Fruit fly (Drosophila melanogaster) whole organism, embryonic: Measurements from ENCODE around the gene Caf1-55.

ENCODE experiments used
- Adf1 ChIP-seq: fragments of 200-800 bp; sonication (Bioruptor generic); IDR thresholded peaks from 2 replicates; pipeline ENCODE4 v1.3.6; 2022; ENCODE audit warnings: missing biosample characterization, missing genetic modification characterization
- BEAF-32 ChIP-seq: fragments of 200-800 bp; sonication (Bioruptor generic); optimal IDR thresholded peaks from 3 replicates; lab custom pipeline; 2017; ENCODE audit warnings: missing biosample characterization, missing genetic modification characterization, mild to moderate bottlenecking, moderate library complexity, missing genetic modification reagents
- CG10267 ChIP-seq: fragments of 200-800 bp; sonication (Bioruptor generic); optimal IDR thresholded peaks from 2 replicates; lab custom pipeline; 2018; ENCODE audit warnings: missing biosample characterization, mild to moderate bottlenecking, missing genetic modification characterization, moderate library complexity
- CG10462 ChIP-seq: fragments of 200-800 bp; sonication (Bioruptor generic); optimal IDR thresholded peaks from 2 replicates; lab custom pipeline; 2016; ENCODE audit warnings: missing biosample characterization, missing genetic modification characterization
- CG10565 ChIP-seq: fragments of 200-800 bp; sonication (Bioruptor generic); optimal IDR thresholded peaks from 3 replicates; lab custom pipeline; 2016; ENCODE audit warnings: missing biosample characterization, mild to moderate bottlenecking, missing genetic modification characterization
- CG12391 ChIP-seq: fragments of 200-800 bp; sonication (Bioruptor generic); optimal IDR thresholded peaks from 3 replicates; lab custom pipeline; 2018; ENCODE audit warnings: missing biosample characterization, mild to moderate bottlenecking, missing genetic modification characterization, moderate library complexity
- CG13624 ChIP-seq: fragments of 200-800 bp; sonication (Bioruptor generic); optimal IDR thresholded peaks from 2 replicates; lab custom pipeline; 2016; ENCODE audit warnings: missing biosample characterization, missing genetic modification characterization
- CG15514 ChIP-seq: fragments of 200-800 bp; sonication (Bioruptor generic); optimal IDR thresholded peaks from 3 replicates; lab custom pipeline; 2017; ENCODE audit warnings: missing biosample characterization, missing genetic modification characterization, mild to moderate bottlenecking, moderate library complexity, missing genetic modification reagents
- CG2116 ChIP-seq: fragments of 200-800 bp; sonication (Bioruptor generic); optimal IDR thresholded peaks from 3 replicates; lab custom pipeline; 2018; ENCODE audit warnings: missing biosample characterization, mild to moderate bottlenecking, missing genetic modification characterization
- CG2712 ChIP-seq: fragments of 200-800 bp; optimal IDR thresholded peaks from 3 replicates; lab custom pipeline; 2019; ENCODE audit warnings: missing biosample characterization, mild to moderate bottlenecking, missing genetic modification characterization, moderate library complexity
- CG5180 ChIP-seq: fragments of 200-800 bp; sonication (Bioruptor generic); optimal IDR thresholded peaks from 3 replicates; lab custom pipeline; 2017; ENCODE audit warnings: missing biosample characterization, missing genetic modification characterization, mild to moderate bottlenecking, moderate library complexity, missing genetic modification reagents
- CG6765 ChIP-seq: fragments of 200-800 bp; sonication (Bioruptor generic); optimal IDR thresholded peaks from 3 replicates; lab custom pipeline; 2017; ENCODE audit warnings: missing biosample characterization, mild to moderate bottlenecking, missing genetic modification characterization
- CG6854 ChIP-seq: fragments of 200-800 bp; sonication (Bioruptor generic); optimal IDR thresholded peaks from 3 replicates; lab custom pipeline; 2017; ENCODE audit warnings: missing biosample characterization, mild to moderate bottlenecking, missing genetic modification characterization
- CG7928 ChIP-seq: fragments of 200-800 bp; sonication (Bioruptor generic); optimal IDR thresholded peaks from 2 replicates; lab custom pipeline; 2017; ENCODE audit warnings: missing biosample characterization, mild to moderate bottlenecking, missing genetic modification characterization
- CG8388 ChIP-seq: fragments of 200-800 bp; sonication (Bioruptor generic); optimal IDR thresholded peaks from 2 replicates; lab custom pipeline; 2019; ENCODE audit warnings: missing biosample characterization, mild to moderate bottlenecking, missing genetic modification characterization, moderate library complexity
- CG8478 ChIP-seq: fragments of >200 bp; optimal IDR thresholded peaks from 2 replicates; lab custom pipeline; 2018
- CG9797 ChIP-seq: fragments of 200-800 bp; sonication (Bioruptor generic); optimal IDR thresholded peaks from 3 replicates; lab custom pipeline; 2018; ENCODE audit warnings: missing biosample characterization, mild to moderate bottlenecking, missing genetic modification characterization
- CoRest ChIP-seq: fragments of 200-800 bp; sonication (Bioruptor generic); optimal IDR thresholded peaks from 3 replicates; lab custom pipeline; 2018; ENCODE audit warnings: missing biosample characterization, mild to moderate bottlenecking, missing genetic modification characterization, moderate library complexity
- D ChIP-seq, 2 experiments: fragments of 200-800 bp in 1 of 2; fragments of >200 bp in 1 of 2; sonication (Bioruptor generic) in 1 of 2; optimal IDR thresholded peaks; 2 replicates in 1 of 2; 3 replicates in 1 of 2; lab custom pipeline; 2017; ENCODE audit warnings: mild to moderate bottlenecking in 1 of 2, missing biosample characterization in 1 of 2, missing genetic modification characterization in 1 of 2, missing genetic modification reagents in 1 of 2
- D19A ChIP-seq: fragments of 200-800 bp; optimal IDR thresholded peaks from 3 replicates; lab custom pipeline; 2019; ENCODE audit warnings: missing biosample characterization, mild to moderate bottlenecking, missing genetic modification characterization, moderate library complexity
- Deaf1 ChIP-seq: fragments of 200-800 bp; optimal IDR thresholded peaks from 3 replicates; lab custom pipeline; 2019; ENCODE audit warnings: missing biosample characterization, mild to moderate bottlenecking, missing genetic modification characterization, moderate library complexity
- Dek ChIP-seq: fragments of 200-800 bp; sonication (Bioruptor generic); optimal IDR thresholded peaks from 3 replicates; lab custom pipeline; 2019; ENCODE audit warnings: missing biosample characterization, mild to moderate bottlenecking, missing genetic modification characterization, moderate library complexity
- Dfd ChIP-seq, 2 experiments: fragments of >200 bp; optimal IDR thresholded peaks; 2 replicates each; lab custom pipeline; 2017; ENCODE audit warnings: missing biosample characterization in 2 of 2, missing genetic modification characterization in 2 of 2
- Dp ChIP-seq: fragments of 200-800 bp; sonication (Bioruptor generic); optimal IDR thresholded peaks from 2 replicates; lab custom pipeline; 2018; ENCODE audit warnings: missing biosample characterization, mild to moderate bottlenecking, missing genetic modification characterization, moderate library complexity
- Ets97D ChIP-seq: fragments of 200-800 bp; sonication (Bioruptor generic); optimal IDR thresholded peaks from 3 replicates; lab custom pipeline; 2016; ENCODE audit warnings: missing biosample characterization, missing genetic modification characterization
- Lhr ChIP-seq: fragments of 200-800 bp; sonication (Bioruptor generic); optimal IDR thresholded peaks from 3 replicates; lab custom pipeline; 2017; ENCODE audit warnings: mild to moderate bottlenecking, missing biosample characterization, missing genetic modification reagents, missing genetic modification characterization
- MESR4 ChIP-seq: fragments of 200-800 bp; sonication (Bioruptor generic); optimal IDR thresholded peaks from 2 replicates; lab custom pipeline; 2018; ENCODE audit warnings: missing biosample characterization, mild to moderate bottlenecking, missing genetic modification characterization, moderate library complexity
- Max ChIP-seq: fragments of 200-800 bp; sonication (Bioruptor generic); optimal IDR thresholded peaks from 2 replicates; lab custom pipeline; 2016; ENCODE audit warnings: missing biosample characterization, mild to moderate bottlenecking, missing genetic modification characterization
- Med ChIP-seq: fragments of 200-800 bp; sonication (Bioruptor generic); peaks from one replicate; lab custom pipeline; 2016; ENCODE audit warnings: missing biosample characterization, missing genetic modification characterization, mild to moderate bottlenecking, inconsistent platforms, moderate library complexity
- Myb ChIP-seq: fragments of 200-800 bp; sonication (Bioruptor generic); optimal IDR thresholded peaks from 2 replicates; lab custom pipeline; 2016; ENCODE audit warnings: missing biosample characterization, missing genetic modification characterization
- Opbp ChIP-seq: fragments of 200-800 bp; sonication (Bioruptor generic); IDR thresholded peaks from 3 replicates; pipeline ENCODE4 v1.3.6; 2022; ENCODE audit warnings: missing biosample characterization, missing genetic modification characterization; ENCODE audit not compliant: partially characterized antibody
- Pdp1 ChIP-seq, 2 experiments: fragments of 200-800 bp; sonication (Bioruptor generic); optimal IDR thresholded peaks; 3 replicates each; lab custom pipeline; 2016; ENCODE audit warnings: missing biosample characterization in 2 of 2, missing genetic modification characterization in 2 of 2, mild to moderate bottlenecking in 1 of 2, moderate library complexity in 1 of 2
- az2 ChIP-seq: fragments of 200-800 bp; sonication (Bioruptor generic); optimal IDR thresholded peaks from 3 replicates; lab custom pipeline; 2016; ENCODE audit warnings: missing biosample characterization, missing genetic modification characterization
- bsh ChIP-seq, 2 experiments: fragments of 200-800 bp; sonication (Bioruptor generic); optimal IDR thresholded peaks; 2 replicates each; lab custom pipeline; 2017 to 2018; ENCODE audit warnings: mild to moderate bottlenecking in 2 of 2, missing biosample characterization in 2 of 2, missing genetic modification characterization in 2 of 2, moderate library complexity in 1 of 2
- cato ChIP-seq: fragments of 200-800 bp; sonication (Bioruptor generic); optimal IDR thresholded peaks from 2 replicates; lab custom pipeline; 2016; ENCODE audit warnings: missing biosample characterization, missing genetic modification characterization, borderline replicate concordance
- nerfin-2 ChIP-seq: fragments of 200-800 bp; sonication (Bioruptor generic); IDR thresholded peaks from 2 replicates; pipeline ENCODE4 v1.3.6; 2022; ENCODE audit warnings: missing biosample characterization, missing genetic modification characterization; ENCODE audit not compliant: partially characterized antibody
- phol ChIP-seq: fragments of 200-800 bp; sonication (Bioruptor generic); optimal IDR thresholded peaks from 3 replicates; lab custom pipeline; 2018; ENCODE audit warnings: missing biosample characterization, mild to moderate bottlenecking, missing genetic modification characterization, moderate library complexity
- pzg ChIP-seq: fragments of 200-800 bp; sonication (Bioruptor generic); optimal IDR thresholded peaks from 3 replicates; lab custom pipeline; 2018; ENCODE audit warnings: missing biosample characterization, mild to moderate bottlenecking, missing genetic modification characterization, moderate library complexity
- row ChIP-seq: fragments of 200-800 bp; sonication (Bioruptor generic); IDR thresholded peaks from 3 replicates; pipeline ENCODE4 v1.3.6; 2022; ENCODE audit warnings: missing biosample characterization, missing genetic modification characterization
- sc ChIP-seq, 3 experiments: fragments of >200 bp in 2 of 3; fragments of 200-800 bp in 1 of 3; sonication (Bioruptor generic) in 1 of 3; optimal IDR thresholded peaks; 2 replicates in 2 of 3; 3 replicates in 1 of 3; lab custom pipeline; 2017; ENCODE audit warnings: mild to moderate bottlenecking in 1 of 3, missing biosample characterization in 1 of 3, missing genetic modification characterization in 1 of 3, missing genetic modification reagents in 1 of 3
- sd ChIP-seq: fragments of 200-800 bp; sonication (Bioruptor generic); optimal IDR thresholded peaks from 3 replicates; lab custom pipeline; 2018; ENCODE audit warnings: missing biosample characterization, mild to moderate bottlenecking, missing genetic modification characterization, moderate library complexity
- sens-2 ChIP-seq: fragments of 200-800 bp; sonication (Bioruptor generic); IDR thresholded peaks from 2 replicates; pipeline ENCODE4 v1.3.6; 2022; ENCODE audit warnings: missing biosample characterization, missing genetic modification characterization
- slp2 ChIP-seq: fragments of 200-800 bp; sonication (Bioruptor generic); optimal IDR thresholded peaks from 2 replicates; lab custom pipeline; 2016; ENCODE audit warnings: missing biosample characterization, missing genetic modification characterization
- sna ChIP-seq: fragments of 200-800 bp; sonication (Bioruptor generic); IDR thresholded peaks from 2 replicates; pipeline ENCODE4 v1.3.6; 2022; ENCODE audit warnings: missing biosample characterization, missing genetic modification characterization; ENCODE audit not compliant: partially characterized antibody
- trem ChIP-seq: fragments of 200-800 bp; optimal IDR thresholded peaks from 3 replicates; lab custom pipeline; 2019; ENCODE audit warnings: missing biosample characterization, mild to moderate bottlenecking, missing genetic modification characterization, moderate library complexity
- unpg ChIP-seq: fragments of 200-800 bp; sonication (Bioruptor generic); optimal IDR thresholded peaks from 3 replicates; lab custom pipeline; 2018; ENCODE audit warnings: missing biosample characterization, mild to moderate bottlenecking, missing genetic modification characterization, moderate library complexity

The Caf1-55 gene

DNA sequence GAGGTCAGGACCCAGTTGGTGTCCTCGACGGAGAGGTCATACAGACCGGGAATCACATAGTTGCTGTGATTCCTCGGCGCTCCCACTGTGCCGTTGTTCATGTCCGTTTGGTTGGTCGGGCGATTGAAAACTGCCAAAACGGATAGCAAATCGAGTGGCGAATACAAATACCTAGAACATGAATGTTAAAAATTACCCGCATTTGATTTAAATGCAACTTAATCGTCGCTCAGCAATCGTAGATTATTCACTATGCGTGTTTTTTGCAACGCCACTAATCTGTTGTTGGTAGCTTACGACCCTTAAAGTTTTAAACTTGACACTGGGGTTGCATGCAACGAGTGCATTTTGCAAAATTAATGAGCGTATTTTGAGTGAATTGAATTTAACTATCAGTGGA is 23.7 kb downstream of the Caf1-55 start, which contains the start of gene Amt:
Gene Amt (minus strand): TSS at position 101 of the 400 bp plus-strand sequence.
- no peak for TF ChIP-seq CG9797 (GFP tag; lab: Kevin White, UChicago)
- TF ChIP-seq D19A (tag; lab: Kevin White, UChicago), result no peak
- no peak for TF ChIP-seq nerfin-2 (GFP tag; lab: Robert Waterston, UW)
- no peak for TF ChIP-seq CG10565 (GFP tag; lab: Kevin White, UChicago)
- TF ChIP-seq sc (optimal IDR thresholded peaks at IDR 0.05; lab: Kevin White, UChicago), result no peak
- no peak for TF ChIP-seq sc (GFP tag; optimal IDR thresholded peaks at IDR 0.05; lab: Kevin White, UChicago)
- TF ChIP-seq slp2, result no peak
- TF ChIP-seq Max, result no peak
- TF ChIP-seq bsh (GFP tag; optimal IDR thresholded peaks at IDR 0.05; lab: Kevin White, UChicago), result no peak
- TF ChIP-seq, all 482 proteins: peak for 0

DNA sequence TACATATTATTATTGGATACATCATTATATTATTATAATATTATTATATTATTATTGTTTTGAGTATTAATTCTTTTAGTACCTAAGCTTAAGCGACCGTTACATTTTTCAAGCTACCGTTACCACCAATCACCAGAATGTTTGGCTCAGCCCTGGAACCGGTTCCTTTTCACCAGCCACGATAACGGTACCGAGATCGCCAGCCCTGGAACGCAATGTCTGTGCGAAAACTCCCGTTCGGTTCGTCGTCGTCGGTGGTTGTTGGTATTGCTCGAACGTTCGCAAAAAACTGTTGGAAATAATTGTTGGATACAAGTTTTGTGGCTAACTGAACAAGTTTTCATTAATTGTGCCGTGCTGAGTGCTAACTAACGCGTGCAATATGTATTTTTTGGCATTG is 24.4 kb downstream of the Caf1-55 start, which contains the start of gene CG42404:
Gene CG42404 (plus strand): TSS at position 360 of the 400 bp plus-strand sequence.
- TF ChIP-seq CG6854 (GFP tag; lab: Kevin White, UChicago), result no peak
- TF ChIP-seq unpg (GFP tag; lab: Kevin White, UChicago), result no peak
- peak; percentile 0 for TF ChIP-seq phol
- peak; percentile 17 for TF ChIP-seq trem (tag; lab: Kevin White, UChicago)
- no peak for TF ChIP-seq cato (GFP tag; lab: Kevin White, UChicago)
- no peak for TF ChIP-seq CG6765
- peak; percentile 95 for TF ChIP-seq Myb (GFP tag; lab: Kevin White, UChicago)
- peak; percentile 82 for TF ChIP-seq Med (GFP tag; lab: Kevin White, UChicago)
- TF ChIP-seq Opbp (GFP tag; lab: Robert Waterston, UW), result peak; percentile 34; the same call in 2 of the 3 replicates
- no peak for TF ChIP-seq Pdp1 (GFP tag; optimal IDR thresholded peaks at IDR 0.05; lab: Kevin White, UChicago)
- peak; percentile 4 for TF ChIP-seq Lhr
- no peak for TF ChIP-seq sna (GFP tag; lab: Robert Waterston, UW)
- peak; percentile 15 for TF ChIP-seq CG2116 (GFP tag; lab: Kevin White, UChicago)
- peak; percentile 68 for TF ChIP-seq CG10462 (GFP tag; lab: Kevin White, UChicago)
- TF ChIP-seq Deaf1, result peak; percentile 86
- no peak for TF ChIP-seq CG13624 (GFP tag; lab: Kevin White, UChicago)
- TF ChIP-seq CG10267 (tag; lab: Kevin White, UChicago), result peak; percentile 5
- peak; percentile 18; the same call in 1 of the 3 replicates for TF ChIP-seq row
- no peak for TF ChIP-seq Dek (tag; lab: Kevin White, UChicago)
- no peak for TF ChIP-seq Adf1 (GFP tag; lab: Robert Waterston, UW)
- peak; percentile 22 for TF ChIP-seq CoRest
- no peak for TF ChIP-seq sd (tag; lab: Kevin White, UChicago)
- TF ChIP-seq Dp (GFP tag; lab: Kevin White, UChicago), result peak; percentile 6
- peak; percentile 51 for TF ChIP-seq pzg (GFP tag; lab: Kevin White, UChicago)
- TF ChIP-seq CG5180 (GFP tag; lab: Kevin White, UChicago), result peak; percentile 77
- peak; percentile 45 for TF ChIP-seq D (optimal IDR thresholded peaks at IDR 0.05; lab: Kevin White, UChicago)
- TF ChIP-seq D (GFP tag; optimal IDR thresholded peaks at IDR 0.05; lab: Kevin White, UChicago), result no peak
- peak; percentile 92 for TF ChIP-seq CG7928 (GFP tag; lab: Kevin White, UChicago)
- no peak for TF ChIP-seq sens-2 (GFP tag; lab: Robert Waterston, UW)
- TF ChIP-seq Ets97D, result peak; percentile 5
- TF ChIP-seq CG8388 (GFP tag; lab: Kevin White, UChicago), result peak; percentile 16
- no peak for TF ChIP-seq az2 (GFP tag; lab: Kevin White, UChicago)
- peak; percentile 7 for TF ChIP-seq CG2712 (tag; lab: Kevin White, UChicago)
- no peak for TF ChIP-seq Dfd (GFP tag; optimal IDR thresholded peaks at IDR 0.05; lab: Kevin White, UChicago)
- TF ChIP-seq CG12391 (tag; lab: Kevin White, UChicago), result peak; percentile 21
- peak; percentile 99 for TF ChIP-seq CG15514 (GFP tag; lab: Kevin White, UChicago)
- TF ChIP-seq MESR4, result peak; percentile 7
- peak; percentile 4 for TF ChIP-seq BEAF-32 (GFP tag; lab: Kevin White, UChicago)
- TF ChIP-seq CG8478 (lab: Kevin White, UChicago), result no peak
